Worm (Caenorhabditis elegans) whole organism, mixed stage, embryonic: ENCODE results near the gene cki-1.

Experiments
- blmp-1 ChIP-seq: fragments of 150-350 bp; optimal IDR thresholded peaks from 2 replicates; lab custom pipeline; 2014; ENCODE audit warnings: missing biosample characterization, missing genetic modification characterization
- ceh-43 ChIP-seq: fragments of 200-800 bp; sonication (Bioruptor generic); optimal IDR thresholded peaks from 2 replicates; lab custom pipeline; 2018; ENCODE audit warnings: mild to moderate bottlenecking, missing genetic modification characterization, moderate library complexity, missing compliant biosample characterization
- elt-3 ChIP-seq: fragments of 150-350 bp; optimal IDR thresholded peaks from 2 replicates; lab custom pipeline; 2014; ENCODE audit warnings: missing biosample characterization, missing genetic modification characterization
- flh-1 ChIP-seq: fragments of 200-800 bp; sonication (Bioruptor generic); optimal IDR thresholded peaks from 2 replicates; lab custom pipeline; 2018; ENCODE audit warnings: mild to moderate bottlenecking, missing genetic modification characterization, moderate library complexity, missing compliant biosample characterization
- lin-13 ChIP-seq: fragments of 150-350 bp; optimal IDR thresholded peaks from 2 replicates; lab custom pipeline; 2014; ENCODE audit warnings: missing biosample characterization, missing genetic modification characterization
- lsy-2 ChIP-seq: fragments of 150-350 bp; optimal IDR thresholded peaks from 2 replicates; lab custom pipeline; 2014; ENCODE audit warnings: missing biosample characterization, missing genetic modification characterization
- mep-1 ChIP-seq: fragments of 150-350 bp; optimal IDR thresholded peaks from 2 replicates; lab custom pipeline; 2017; ENCODE audit warnings: missing biosample characterization, missing genetic modification reagents, missing genetic modification characterization, inconsistent platforms
- nhr-237 ChIP-seq: fragments of 150-350 bp; optimal IDR thresholded peaks from 2 replicates; lab custom pipeline; 2014; ENCODE audit warnings: missing biosample characterization, missing genetic modification characterization
- nhr-28 ChIP-seq: fragments of 150-350 bp; optimal IDR thresholded peaks from 2 replicates; lab custom pipeline; 2014; ENCODE audit warnings: missing biosample characterization, missing genetic modification characterization
- snpc-4 ChIP-seq: fragments of 150-350 bp; optimal IDR thresholded peaks from 2 replicates; lab custom pipeline; 2014; ENCODE audit warnings: missing biosample characterization, missing genetic modification characterization
- sptf-1 ChIP-seq: sonication (generic microtip); optimal IDR thresholded peaks from 2 replicates; lab custom pipeline; 2017; ENCODE audit warnings: mild to moderate bottlenecking, missing genetic modification characterization, moderate library complexity, missing compliant biosample characterization
- unc-120 ChIP-seq: sonication (generic microtip); optimal IDR thresholded peaks from 2 replicates; lab custom pipeline; 2017; ENCODE audit warnings: missing genetic modification characterization, missing compliant biosample characterization; ENCODE audit not compliant: poor library complexity, severe bottlenecking
- unc-62 ChIP-seq: fragments of 150-350 bp; optimal IDR thresholded peaks from 2 replicates; lab custom pipeline; 2014; ENCODE audit warnings: missing biosample characterization, missing genetic modification reagents, missing genetic modification characterization

DNA sequence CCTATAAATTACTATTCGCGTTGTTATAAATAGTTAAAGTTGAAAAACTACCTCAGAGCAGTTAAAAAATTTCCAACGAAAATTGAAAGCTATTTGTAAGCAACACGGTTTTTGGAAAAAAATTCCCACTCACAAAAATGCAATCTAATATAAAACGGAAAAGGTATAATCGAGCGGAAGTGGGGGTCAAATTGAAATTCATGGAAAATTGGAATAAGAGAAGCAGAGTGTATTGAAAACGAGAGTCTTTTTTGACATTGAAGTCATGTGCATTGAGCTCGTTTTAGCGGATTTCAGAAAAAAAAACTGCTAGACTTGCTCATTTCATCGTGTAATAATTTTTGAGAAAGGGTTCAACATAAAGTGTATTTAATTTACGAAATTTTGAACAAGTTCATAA is 40.8 kb upstream of the cki-1 start:
- TF ChIP-seq flh-1 (no peak), blmp-1 (tag; lab: Kevin White, UChicago) (no peak), elt-3 (tag; lab: Kevin White, UChicago) (no peak), nhr-28 (no peak), mep-1 (no peak), unc-120 (tag; lab: Kevin White, UChicago) (no peak), nhr-237 (no peak), lin-13 (tag; lab: Kevin White, UChicago) (no peak), snpc-4 (tag; lab: Kevin White, UChicago) (no peak), sptf-1 (tag; lab: Kevin White, UChicago) (no peak), unc-62 (no peak), ceh-43 (no peak), lsy-2 (tag; lab: Kevin White, UChicago) (no peak)
